Worm (Caenorhabditis elegans) whole organism, young adult: ENCODE measurements around the gene F11D11.4.

ENCODE experiments used
- B0035.1 ChIP-seq: sonication (generic microtip); optimal IDR thresholded peaks from 2 replicates; lab custom pipeline; 2016; ENCODE audit warnings: missing genetic modification characterization, mild to moderate bottlenecking, missing compliant biosample characterization, missing genotype, missing genetic modification reagents
- B0261.1 ChIP-seq: sonication (generic microtip); optimal IDR thresholded peaks from 2 replicates; lab custom pipeline; 2016; ENCODE audit warnings: mild to moderate bottlenecking, missing genetic modification characterization, moderate library complexity, missing compliant biosample characterization
- C17E4.6 ChIP-seq: fragments of 200-800 bp; sonication (Bioruptor generic); IDR thresholded peaks from 2 replicates; pipeline ENCODE4 v1.3.6; 2022; ENCODE audit warnings: missing genetic modification reagents, missing genetic modification characterization, missing compliant biosample characterization
- F37B4.10 ChIP-seq: fragments of 200-800 bp; sonication (Bioruptor generic); IDR thresholded peaks from 2 replicates; pipeline ENCODE4 v1.3.6; 2022; ENCODE audit warnings: missing genetic modification characterization, missing compliant biosample characterization
- F39B2.1 ChIP-seq: fragments of 200-800 bp; sonication (Bioruptor generic); IDR thresholded peaks from 2 replicates; pipeline ENCODE4 v1.3.6; 2022; ENCODE audit warnings: missing genetic modification reagents, missing genetic modification characterization, missing compliant biosample characterization
- F49E8.2 ChIP-seq: sonication (generic microtip); optimal IDR thresholded peaks from 3 replicates; lab custom pipeline; 2017; ENCODE audit warnings: missing genetic modification characterization, mild to moderate bottlenecking, missing compliant biosample characterization, antibody characterized with exemption, moderate library complexity; ENCODE audit not compliant: insufficient read depth
- K12H6.12 ChIP-seq: fragments of 200-800 bp; sonication (Bioruptor generic); optimal IDR thresholded peaks from 2 replicates; lab custom pipeline; 2018; ENCODE audit warnings: mild to moderate bottlenecking, missing genetic modification characterization, missing compliant biosample characterization
- Y53F4B.3 ChIP-seq: fragments of 200-800 bp; sonication (Bioruptor generic); IDR thresholded peaks from 2 replicates; pipeline ENCODE4 v1.3.6; 2022; ENCODE audit warnings: missing genetic modification reagents, missing genetic modification characterization, missing compliant biosample characterization
- Y95B8A.8 ChIP-seq: fragments of 200-800 bp; sonication (Bioruptor generic); IDR thresholded peaks from 2 replicates; pipeline ENCODE4 v1.3.6; 2022; ENCODE audit warnings: missing genetic modification reagents, missing genetic modification characterization, missing compliant biosample characterization
- ZK185.1 ChIP-seq: sonication (generic microtip); optimal IDR thresholded peaks from 2 replicates; lab custom pipeline; 2016; ENCODE audit warnings: mild to moderate bottlenecking, missing genetic modification characterization, missing compliant biosample characterization; ENCODE audit not compliant: poor library complexity, severe bottlenecking
- akir-1 ChIP-seq: fragments of 200-800 bp; sonication (Bioruptor generic); optimal IDR thresholded peaks from 2 replicates; lab custom pipeline; 2018; ENCODE audit warnings: mild to moderate bottlenecking, missing genetic modification characterization, moderate library complexity, missing compliant biosample characterization
- atf-7 ChIP-seq: sonication (generic microtip); optimal IDR thresholded peaks from 2 replicates; lab custom pipeline; 2017; ENCODE audit warnings: mild to moderate bottlenecking, missing genetic modification characterization, missing compliant biosample characterization
- bed-1 ChIP-seq: fragments of 200-800 bp; sonication (Bioruptor generic); IDR thresholded peaks from 2 replicates; pipeline ENCODE4 v1.3.6; 2022; ENCODE audit warnings: missing genetic modification reagents, missing genetic modification characterization, missing compliant biosample characterization
- ceh-100 ChIP-seq: fragments of 200-800 bp; sonication (Bioruptor generic); IDR thresholded peaks from 2 replicates; pipeline ENCODE4 v1.3.6; 2022; ENCODE audit warnings: missing genetic modification reagents, missing genetic modification characterization, missing compliant biosample characterization
- efl-1 ChIP-seq: fragments of 150-350 bp; optimal IDR thresholded peaks from 2 replicates; lab custom pipeline; 2014; ENCODE audit warnings: missing biosample characterization, missing genetic modification reagents, missing genetic modification characterization
- ekl-4 ChIP-seq: fragments of 200-800 bp; sonication (Bioruptor generic); IDR thresholded peaks from 2 replicates; pipeline ENCODE4 v1.3.6; 2022; ENCODE audit warnings: missing genetic modification reagents, missing genetic modification characterization, missing compliant biosample characterization
- fkh-3 ChIP-seq: sonication (generic microtip); optimal IDR thresholded peaks from 2 replicates; lab custom pipeline; 2016; ENCODE audit warnings: mild to moderate bottlenecking, missing genetic modification characterization, missing compliant biosample characterization
- hmg-20 ChIP-seq: fragments of 200-800 bp; sonication (Bioruptor generic); IDR thresholded peaks from 2 replicates; pipeline ENCODE4 v1.3.6; 2022; ENCODE audit warnings: missing genetic modification reagents, missing genetic modification characterization, missing compliant biosample characterization
- lag-1 ChIP-seq: fragments of 200-800 bp; sonication (Bioruptor generic); IDR thresholded peaks from 2 replicates; pipeline ENCODE4 v1.3.6; 2022; ENCODE audit warnings: missing genetic modification reagents, missing genetic modification characterization, missing compliant biosample characterization
- let-526 ChIP-seq: fragments of 200-800 bp; sonication (Bioruptor generic); IDR thresholded peaks from 2 replicates; pipeline ENCODE4 v1.3.6; 2022; ENCODE audit warnings: missing genetic modification reagents, missing genetic modification characterization, missing compliant biosample characterization
- lir-1 ChIP-seq: fragments of 200-800 bp; sonication (Bioruptor generic); conservative IDR thresholded peaks from 2 replicates; pipeline ENCODE4 v1.3.6; 2022; ENCODE audit warnings: missing genetic modification reagents, missing genetic modification characterization, missing compliant biosample characterization
- lsl-1 ChIP-seq: fragments of 200-800 bp; sonication (Bioruptor generic); optimal IDR thresholded peaks from 2 replicates; lab custom pipeline; 2018; ENCODE audit warnings: mild to moderate bottlenecking, missing genetic modification characterization, moderate library complexity, missing compliant biosample characterization
- madf-10 ChIP-seq: sonication (generic microtip); optimal IDR thresholded peaks from 2 replicates; lab custom pipeline; 2016; ENCODE audit warnings: mild to moderate bottlenecking, missing genetic modification characterization, missing compliant biosample characterization
- mcd-1 ChIP-seq: fragments of 200-800 bp; sonication (Bioruptor generic); IDR thresholded peaks from 2 replicates; pipeline ENCODE4 v1.3.6; 2022; ENCODE audit warnings: missing genetic modification reagents, missing genetic modification characterization, missing compliant biosample characterization
- mel-28 ChIP-seq: sonication (generic microtip); optimal IDR thresholded peaks from 2 replicates; lab custom pipeline; 2016; ENCODE audit warnings: borderline replicate concordance, mild to moderate bottlenecking, missing genetic modification characterization, missing compliant biosample characterization
- nhr-179 ChIP-seq: sonication (generic microtip); optimal IDR thresholded peaks from 2 replicates; lab custom pipeline; 2016; ENCODE audit warnings: mild to moderate bottlenecking, missing genetic modification characterization, missing compliant biosample characterization
- nhr-27 ChIP-seq: fragments of 200-800 bp; sonication (Bioruptor generic); optimal IDR thresholded peaks from 2 replicates; lab custom pipeline; 2018; ENCODE audit warnings: mild to moderate bottlenecking, missing genetic modification characterization, moderate library complexity, missing compliant biosample characterization
- rcor-1 ChIP-seq: fragments of 200-800 bp; sonication (Bioruptor generic); IDR thresholded peaks from 2 replicates; pipeline ENCODE4 v1.3.6; 2022; ENCODE audit warnings: missing genetic modification reagents, missing genetic modification characterization, missing compliant biosample characterization
- snpc-1.1 ChIP-seq: sonication (generic microtip); optimal IDR thresholded peaks from 2 replicates; lab custom pipeline; 2017; ENCODE audit warnings: missing genetic modification characterization, mild to moderate bottlenecking, missing compliant biosample characterization, antibody characterized with exemption, moderate library complexity, missing genotype, missing genetic modification reagents; ENCODE audit not compliant: insufficient read depth
- tbp1 ChIP-seq: fragments of 200-800 bp; sonication (Bioruptor generic); optimal IDR thresholded peaks from 2 replicates; lab custom pipeline; 2018; ENCODE audit warnings: mild to moderate bottlenecking, missing genetic modification characterization, missing compliant biosample characterization
- tbx-9 ChIP-seq: sonication (generic microtip); optimal IDR thresholded peaks from 2 replicates; lab custom pipeline; 2016; ENCODE audit warnings: borderline replicate concordance, missing genetic modification characterization, inconsistent platforms, missing compliant biosample characterization
- tlf-1 ChIP-seq: fragments of 200-800 bp; sonication (Bioruptor generic); optimal IDR thresholded peaks from 2 replicates; lab custom pipeline; 2018; ENCODE audit warnings: mild to moderate bottlenecking, missing genetic modification characterization, missing compliant biosample characterization
- xnd-1 ChIP-seq: sonication (generic microtip); optimal IDR thresholded peaks from 2 replicates; lab custom pipeline; 2016; ENCODE audit warnings: missing genotype, missing genetic modification reagents, missing genetic modification characterization, missing compliant biosample characterization
- zfh-2 ChIP-seq: fragments of 200-800 bp; sonication (Bioruptor generic); conservative IDR thresholded peaks from 2 replicates; pipeline ENCODE4 v1.3.6; 2022; ENCODE audit warnings: missing genetic modification reagents, missing genetic modification characterization, missing compliant biosample characterization
- zim-3 ChIP-seq: sonication (generic microtip); optimal IDR thresholded peaks from 2 replicates; lab custom pipeline; 2017; ENCODE audit warnings: mild to moderate bottlenecking, missing genetic modification characterization, moderate library complexity, missing compliant biosample characterization
- ztf-28 ChIP-seq: fragments of 200-800 bp; sonication (Bioruptor generic); IDR thresholded peaks from 2 replicates; pipeline ENCODE4 v1.3.6; 2022; ENCODE audit warnings: missing genetic modification reagents, missing genetic modification characterization, missing compliant biosample characterization
- ztf-3 ChIP-seq: fragments of 200-800 bp; sonication (Bioruptor generic); optimal IDR thresholded peaks from 2 replicates; lab custom pipeline; 2018; ENCODE audit warnings: mild to moderate bottlenecking, missing genetic modification characterization, missing compliant biosample characterization
- ztf-6 ChIP-seq: fragments of 200-800 bp; sonication (Bioruptor generic); IDR thresholded peaks from 2 replicates; pipeline ENCODE4 v1.3.6; 2022; ENCODE audit warnings: missing genetic modification reagents, missing genetic modification characterization, missing compliant biosample characterization

The F11D11.4 gene

DNA sequence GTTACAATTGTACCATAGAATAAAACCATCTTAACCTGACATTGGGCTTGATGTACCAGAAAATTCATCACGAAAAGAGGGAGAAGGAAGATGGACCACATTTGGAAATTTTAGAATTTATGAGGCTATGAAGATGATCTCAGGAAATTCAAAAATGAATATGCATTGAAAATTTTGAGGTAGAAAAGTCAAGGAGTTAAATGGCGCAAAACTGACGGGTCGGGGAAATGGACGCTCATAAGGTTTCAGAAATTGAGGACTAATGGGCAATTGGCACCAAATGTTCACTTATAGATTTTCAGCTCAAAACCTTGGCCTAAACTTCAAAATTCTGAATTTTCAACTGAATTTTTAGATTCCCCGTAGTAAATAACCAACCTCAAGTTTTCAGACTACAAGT, 9.4 kb downstream of the F11D11.4 start, which contains the start of gene clec-255 (continued):
- TF ChIP-seq ztf-28 (no peak), lsl-1 (GFP tag; lab: Kevin White, UChicago) (no peak), ekl-4 (GFP tag; lab: Robert Waterston, UW) (no peak), F37B4.10 (no peak), let-526 (GFP tag; lab: Robert Waterston, UW) (no peak), tbp1 (GFP tag; lab: Kevin White, UChicago) (no peak)

DNA sequence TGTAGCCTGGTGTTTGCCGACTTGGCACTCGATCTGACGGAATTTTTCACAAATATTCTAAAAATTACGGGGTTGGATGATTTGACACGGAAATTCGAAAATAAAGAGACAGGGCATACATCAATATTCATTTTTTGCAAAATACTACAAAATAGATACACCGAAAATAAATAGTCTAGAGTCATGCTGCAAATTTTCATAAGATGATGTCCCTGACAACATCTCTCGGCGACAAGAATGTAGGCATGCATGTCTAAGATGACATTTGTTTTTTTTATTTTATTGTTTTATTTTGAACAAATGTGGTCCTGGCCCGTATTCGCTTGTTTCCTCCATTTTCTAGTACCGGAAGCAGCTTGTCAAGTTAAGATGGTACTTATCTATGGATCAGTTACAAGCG, 10.2 kb downstream of the F11D11.4 start, which contains the start of gene clec-256:
clec-256 (plus strand) TSS at position 301 of the 400 bp plus-strand sequence.
- no peak for TF ChIP-seq ztf-3 (GFP tag; lab: Kevin White, UChicago)
- TF ChIP-seq mcd-1 (GFP tag; lab: Robert Waterston, UW), result no peak
- no peak for TF ChIP-seq ztf-28
- TF ChIP-seq rcor-1, result no peak
- TF ChIP-seq C17E4.6 (GFP tag; lab: Robert Waterston, UW), result no peak
- TF ChIP-seq nhr-179, result no peak

ce11 chrV:18771804-18772386, 10.7 kb downstream of the F11D11.4 start:
- TF ChIP-seq B0035.1 (no peak), K12H6.12 (tag; lab: Kevin White, UChicago) (no peak), tbx-9 (tag; lab: Kevin White, UChicago) (no peak), bed-1 (GFP tag; lab: Robert Waterston, UW) (no peak), F39B2.1 (GFP tag; lab: Robert Waterston, UW) (no peak), ceh-100 (GFP tag; lab: Robert Waterston, UW) (no peak), F49E8.2 (tag; lab: Kevin White, UChicago) (no peak), zim-3 (tag; lab: Kevin White, UChicago) (no peak), zfh-2 (GFP tag; lab: Robert Waterston, UW) (no peak), lag-1 (GFP tag; lab: Robert Waterston, UW) (no peak), Y95B8A.8 (no peak), lsl-1 (GFP tag; lab: Kevin White, UChicago) (no peak), ztf-6 (GFP tag; lab: Robert Waterston, UW) (no peak), mel-28 (tag; lab: Kevin White, UChicago) (no peak)
- TF ChIP-seq, all 124 proteins: peak for 0

DNA sequence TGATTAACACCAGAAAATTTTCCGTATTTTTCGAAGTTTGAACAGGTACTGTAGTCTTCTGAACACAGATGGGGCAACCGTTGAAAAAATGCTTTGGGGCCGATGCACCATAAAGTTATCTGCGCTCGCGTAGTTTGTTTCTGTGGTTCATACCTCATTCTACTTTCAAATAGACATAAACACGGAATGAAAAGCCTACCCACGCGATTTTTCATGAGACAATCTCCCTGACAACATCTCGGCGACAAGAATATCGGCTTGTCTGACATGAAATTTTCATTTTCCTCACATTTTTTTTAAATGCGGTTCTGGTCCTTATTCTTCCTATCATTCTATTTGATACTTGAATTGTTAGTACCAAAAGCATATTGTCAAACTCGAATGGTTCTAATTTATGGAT, 11.6 kb downstream of the F11D11.4 start, which contains the start of gene clec-257:
clec-257 (plus strand) TSS at position 301 of the 400 bp plus-strand sequence.
- TF ChIP-seq B0261.1 (tag; lab: Kevin White, UChicago), result no peak
- no peak for TF ChIP-seq fkh-3 (tag; lab: Kevin White, UChicago)
- TF ChIP-seq ZK185.1, result no peak
- no peak for TF ChIP-seq tlf-1
- TF ChIP-seq madf-10, result no peak
- no peak for TF ChIP-seq mcd-1 (GFP tag; lab: Robert Waterston, UW)
- TF ChIP-seq atf-7 (tag; lab: Kevin White, UChicago), result no peak
- no peak for TF ChIP-seq ztf-3 (GFP tag; lab: Kevin White, UChicago)
- no peak for TF ChIP-seq xnd-1 (tag; lab: Kevin White, UChicago)
- no peak for TF ChIP-seq lir-1 (GFP tag; lab: Robert Waterston, UW)
- no peak for TF ChIP-seq akir-1 (GFP tag; lab: Kevin White, UChicago)
- TF ChIP-seq hmg-20, result no peak
- TF ChIP-seq nhr-27 (tag; lab: Kevin White, UChicago), result no peak
- no peak for TF ChIP-seq Y53F4B.3 (GFP tag; lab: Robert Waterston, UW)
- no peak for TF ChIP-seq efl-1 (GFP tag; lab: Kevin White, UChicago)
- no peak for TF ChIP-seq snpc-1.1 (tag; lab: Kevin White, UChicago)
